Fruit fly (Drosophila melanogaster): ENCODE data around the gene Mettl14.

Mettl14 gene

dm6 chr2L:8326414-8327271 lies 18.4 kb downstream of the Mettl14 start:
- TF ChIP-seq scrt (GFP tag; optimal IDR thresholded peaks at IDR 0.05): no peak
- no peak for TF ChIP-seq Taf1 (GFP tag; IDR thresholded peaks at IDR 0.05)
- no peak for TF ChIP-seq esg (GFP tag; conservative IDR thresholded peaks at IDR 0.05)
- no peak for TF ChIP-seq CG5180 (GFP tag; optimal IDR thresholded peaks at IDR 0.05)
- peak; percentile 18 for TF ChIP-seq CG12659 (GFP tag; optimal IDR thresholded peaks at IDR 0.05)
- no peak for TF ChIP-seq CG11398 (GFP tag; optimal IDR thresholded peaks at IDR 0.05)
- no peak for TF ChIP-seq D (optimal IDR thresholded peaks at IDR 0.05)
- TF ChIP-seq D (GFP tag; optimal IDR thresholded peaks at IDR 0.05): no peak
- TF ChIP-seq MTF-1 (GFP tag; optimal IDR thresholded peaks at IDR 0.05; ENCODE audit: borderline replicate concordance): no peak
- no peak for TF ChIP-seq sr (GFP tag; IDR thresholded peaks at IDR 0.05)
- no peak for TF ChIP-seq zfh2 (GFP tag; optimal IDR thresholded peaks at IDR 0.05)
- peak; percentile 41 for TF ChIP-seq CG7839 (tag; optimal IDR thresholded peaks at IDR 0.05)
- no peak for TF ChIP-seq Sry-β (GFP tag; optimal IDR thresholded peaks at IDR 0.05)
- TF ChIP-seq Bdp1 (GFP tag; optimal IDR thresholded peaks at IDR 0.05): no peak
- TF ChIP-seq chif (GFP tag; optimal IDR thresholded peaks at IDR 0.05): no peak
- no peak for TF ChIP-seq CG17612 (GFP tag; IDR thresholded peaks at IDR 0.05)
- no peak for TF ChIP-seq CG4730 (GFP tag; IDR thresholded peaks at IDR 0.05)
- no peak for TF ChIP-seq BEAF-32 (GFP tag; optimal IDR thresholded peaks at IDR 0.05)
- TF ChIP-seq fd102C (GFP tag; optimal IDR thresholded peaks at IDR 0.05): no peak
- TF ChIP-seq pum (GFP tag; optimal IDR thresholded peaks at IDR 0.05): no peak
- TF ChIP-seq CG8478 (optimal IDR thresholded peaks at IDR 0.05): no peak
- no peak for TF ChIP-seq Hand (GFP tag; optimal IDR thresholded peaks at IDR 0.05)
- peak; percentile 37 for TF ChIP-seq CG18599 (GFP tag; optimal IDR thresholded peaks at IDR 0.05)
- no peak; the same call in 1 of the 2 replicates for TF ChIP-seq E2f2 (GFP tag; IDR thresholded peaks at IDR 0.05)
- TF ChIP-seq Adf1 (GFP tag; IDR thresholded peaks at IDR 0.05): no peak
- TF ChIP-seq Fer1 (GFP tag; optimal IDR thresholded peaks at IDR 0.05): peak; percentile 25
- peak; percentile 1 for TF ChIP-seq pita (GFP tag; optimal IDR thresholded peaks at IDR 0.05)
- TF ChIP-seq CG10462 (GFP tag; optimal IDR thresholded peaks at IDR 0.05): no peak
- TF ChIP-seq CG6791 (GFP tag; IDR thresholded peaks at IDR 0.05; ENCODE audit: partially characterized antibody): no peak
- TF ChIP-seq CG1603 (tag; optimal IDR thresholded peaks at IDR 0.05): no peak
- no peak for TF ChIP-seq CG16813 (GFP tag; IDR thresholded peaks at IDR 0.05; ENCODE audit: partially characterized antibody)
- TF ChIP-seq CG17568 (GFP tag; optimal IDR thresholded peaks at IDR 0.05): no peak
- no peak for TF ChIP-seq CG9797 (GFP tag; optimal IDR thresholded peaks at IDR 0.05)
- no peak for TF ChIP-seq mam (GFP tag; optimal IDR thresholded peaks at IDR 0.05)
- no peak for TF ChIP-seq CG12219 (GFP tag; optimal IDR thresholded peaks at IDR 0.05)
- peak; percentile 38 for TF ChIP-seq PHDP (tag; optimal IDR thresholded peaks at IDR 0.05)
- peak; percentile 15 for TF ChIP-seq CG2120 (GFP tag; optimal IDR thresholded peaks at IDR 0.05)
- no peak for TF ChIP-seq CkIIα-i1 (GFP tag; IDR thresholded peaks at IDR 0.05)
- no peak for TF ChIP-seq Abd-B (GFP tag; optimal IDR thresholded peaks at IDR 0.05)
- TF ChIP-seq CG10654 (GFP tag; optimal IDR thresholded peaks at IDR 0.05): no peak
- no peak for TF ChIP-seq sim (GFP tag; IDR thresholded peaks at IDR 0.05)
- TF ChIP-seq CG12299 (tag; optimal IDR thresholded peaks at IDR 0.05): no peak
- no peak for TF ChIP-seq wor (GFP tag; IDR thresholded peaks at IDR 0.05)
- no peak for TF ChIP-seq inv (GFP tag; IDR thresholded peaks at IDR 0.05; ENCODE audit: partially characterized antibody)
- TF ChIP-seq CG15479 (GFP tag; optimal IDR thresholded peaks at IDR 0.05): no peak
- TF ChIP-seq Ptx1 (GFP tag; IDR thresholded peaks at IDR 0.05): 0 out of 2 replicates have a peak, but pooled peaks have one; percentile 18
- no peak for TF ChIP-seq ap (GFP tag; IDR thresholded peaks at IDR 0.05)
- no peak for TF ChIP-seq NK7.1 (GFP tag; optimal IDR thresholded peaks at IDR 0.05)
- no peak for TF ChIP-seq CG10366 (GFP tag; IDR thresholded peaks at IDR 0.05)
